Worm (Caenorhabditis elegans): ENCODE results near the gene unc-80.

Gene unc-80

DNA sequence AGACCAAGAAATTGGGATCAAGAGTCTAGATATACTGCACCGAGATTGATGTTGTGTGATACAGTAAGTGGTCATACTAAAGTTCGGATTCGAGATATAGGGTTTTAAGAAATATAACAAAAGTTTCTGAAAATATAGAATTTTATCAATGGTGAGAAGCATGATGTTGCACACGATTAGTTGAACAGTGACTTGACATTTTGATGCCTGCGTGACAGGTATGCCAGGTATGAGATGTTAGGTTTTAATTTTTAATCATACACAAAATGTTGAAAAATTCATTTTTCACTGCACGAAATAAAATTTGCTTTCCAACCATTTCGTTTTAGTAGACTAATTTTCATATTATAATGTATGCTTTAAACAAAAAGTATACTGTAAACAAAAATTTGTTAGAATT lies 49.0 kb upstream of the unc-80 start:
- TF ChIP-seq ceh-28 (tag; optimal IDR thresholded peaks at IDR 0.05) (no peak), mml-1 (tag; optimal IDR thresholded peaks at IDR 0.05) (no peak), fkh-2 (tag; optimal IDR thresholded peaks at IDR 0.05) (no peak), daf-12 (tag; optimal IDR thresholded peaks at IDR 0.05) (no peak), ztf-4 (tag; optimal IDR thresholded peaks at IDR 0.05) (no peak), elt-2 (tag; optimal IDR thresholded peaks at IDR 0.05) (no peak), fos-1 (tag; optimal IDR thresholded peaks at IDR 0.05) (no peak), nhr-11 (tag; optimal IDR thresholded peaks at IDR 0.05) (no peak), lin-39 (tag; optimal IDR thresholded peaks at IDR 0.05) (no peak), sea-2 (GFP tag; optimal IDR thresholded peaks at IDR 0.05) (no peak)

DNA sequence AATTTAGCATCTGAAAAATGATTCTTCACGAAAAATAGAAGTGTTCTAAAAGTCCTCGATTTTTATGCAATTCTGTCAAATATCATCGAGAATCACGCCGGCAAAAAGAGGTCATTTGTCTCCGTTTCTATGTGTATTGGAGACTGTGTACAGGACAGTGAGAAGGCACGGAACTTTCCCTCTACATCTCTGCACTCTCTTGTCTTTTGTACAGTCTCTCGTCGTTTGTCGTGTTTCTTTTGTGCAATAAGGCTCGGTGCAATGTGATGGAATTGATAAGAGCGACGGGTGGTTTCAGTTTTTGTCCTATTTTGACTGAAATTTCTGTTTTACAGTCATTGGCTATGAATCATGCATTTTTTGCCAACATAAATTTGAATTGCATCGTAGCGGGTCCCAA lies 47.5 kb upstream of the unc-80 start:
- TF ChIP-seq tbx-2 (tag; optimal IDR thresholded peaks at IDR 0.05), result no peak
- TF ChIP-seq nhr-28 (tag; optimal IDR thresholded peaks at IDR 0.05), result no peak
- TF ChIP-seq elt-1 (tag; optimal IDR thresholded peaks at IDR 0.05), result no peak
- TF ChIP-seq mdl-1 (tag; optimal IDR thresholded peaks at IDR 0.05), result no peak
- TF ChIP-seq unc-39 (tag; optimal IDR thresholded peaks at IDR 0.05), result no peak
- TF ChIP-seq pha-4 (tag; optimal IDR thresholded peaks at IDR 0.05), result peak; percentile 83
- no peak for TF ChIP-seq nhr-23 (tag; optimal IDR thresholded peaks at IDR 0.05)
- no peak for TF ChIP-seq nhr-11 (tag; optimal IDR thresholded peaks at IDR 0.05)
- no peak for TF ChIP-seq fkh-10 (GFP tag; optimal IDR thresholded peaks at IDR 0.05)
- TF ChIP-seq nfya-1 (tag; optimal IDR thresholded peaks at IDR 0.05; ENCODE audit: insufficient read depth), result no peak
- no peak for TF ChIP-seq ceh-9 (tag; optimal IDR thresholded peaks at IDR 0.05)
- TF ChIP-seq nhr-43 (tag; optimal IDR thresholded peaks at IDR 0.05; ENCODE audit: poor library complexity, severe bottlenecking), result no peak
- TF ChIP-seq jun-1 (tag; optimal IDR thresholded peaks at IDR 0.05), result peak; percentile 2
- no peak for TF ChIP-seq nhr-237 (tag; optimal IDR thresholded peaks at IDR 0.05)
- peak; percentile 74 for TF ChIP-seq elt-2 (tag; optimal IDR thresholded peaks at IDR 0.05)
- no peak for TF ChIP-seq nhr-77 (tag; optimal IDR thresholded peaks at IDR 0.05)
- TF ChIP-seq ZK546.5 (tag; optimal IDR thresholded peaks at IDR 0.05), result no peak
- no peak for TF ChIP-seq lsy-12 (tag; optimal IDR thresholded peaks at IDR 0.05)
- no peak for TF ChIP-seq ceh-28 (tag; optimal IDR thresholded peaks at IDR 0.05)
- TF ChIP-seq aly-2 (tag; optimal IDR thresholded peaks at IDR 0.05), result no peak
- no peak for TF ChIP-seq ceh-16 (tag; optimal IDR thresholded peaks at IDR 0.05)
- no peak for TF ChIP-seq nhr-25 (tag; optimal IDR thresholded peaks at IDR 0.05)
- peak; percentile 75 for TF ChIP-seq pqm-1 (tag; optimal IDR thresholded peaks at IDR 0.05)
- TF ChIP-seq mml-1 (tag; optimal IDR thresholded peaks at IDR 0.05), result no peak

DNA sequence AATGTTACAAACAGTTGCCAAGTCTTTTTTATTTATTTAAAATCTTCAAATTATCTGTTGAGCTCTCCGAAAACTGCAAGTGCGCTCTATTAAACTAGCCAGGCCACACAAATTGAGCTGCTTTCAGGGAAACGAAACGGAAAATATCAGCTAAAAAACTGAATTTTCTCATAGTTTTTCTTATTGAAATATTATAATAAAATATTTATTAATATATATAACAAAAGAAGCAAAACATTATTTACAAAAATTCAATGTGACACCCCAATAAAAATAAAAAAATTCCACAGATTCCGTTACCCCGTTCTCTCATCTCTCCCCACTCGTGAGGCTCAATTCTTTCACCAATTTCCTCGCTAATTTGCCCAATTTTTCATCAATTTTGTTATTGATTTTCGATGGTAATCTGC lies 46.8 kb upstream of the unc-80 start:
- TF ChIP-seq snpc-4 (tag; optimal IDR thresholded peaks at IDR 0.05), result no peak
- no peak for TF ChIP-seq nhr-23 (tag; optimal IDR thresholded peaks at IDR 0.05)
- no peak for TF ChIP-seq nhr-11 (tag; optimal IDR thresholded peaks at IDR 0.05)
- TF ChIP-seq lin-39 (tag; optimal IDR thresholded peaks at IDR 0.05), result no peak
- TF ChIP-seq jun-1 (tag; optimal IDR thresholded peaks at IDR 0.05), result no peak
- peak; percentile 10 for TF ChIP-seq lin-15B (tag; optimal IDR thresholded peaks at IDR 0.05)
- no peak for TF ChIP-seq nfya-1 (tag; optimal IDR thresholded peaks at IDR 0.05; ENCODE audit: insufficient read depth)
- no peak for TF ChIP-seq unc-62 (GFP tag; optimal IDR thresholded peaks at IDR 0.05)
- TF ChIP-seq mml-1 (tag; optimal IDR thresholded peaks at IDR 0.05), result no peak
- peak; percentile 34 for TF ChIP-seq hmg-11 (tag; optimal IDR thresholded peaks at IDR 0.05)
- TF ChIP-seq egl-27 (tag; optimal IDR thresholded peaks at IDR 0.05), result no peak
- TF ChIP-seq pqm-1 (tag; optimal IDR thresholded peaks at IDR 0.05), result no peak
- TF ChIP-seq pha-4 (tag; optimal IDR thresholded peaks at IDR 0.05), result peak; percentile 35
- no peak for TF ChIP-seq fkh-10 (GFP tag; optimal IDR thresholded peaks at IDR 0.05)

DNA sequence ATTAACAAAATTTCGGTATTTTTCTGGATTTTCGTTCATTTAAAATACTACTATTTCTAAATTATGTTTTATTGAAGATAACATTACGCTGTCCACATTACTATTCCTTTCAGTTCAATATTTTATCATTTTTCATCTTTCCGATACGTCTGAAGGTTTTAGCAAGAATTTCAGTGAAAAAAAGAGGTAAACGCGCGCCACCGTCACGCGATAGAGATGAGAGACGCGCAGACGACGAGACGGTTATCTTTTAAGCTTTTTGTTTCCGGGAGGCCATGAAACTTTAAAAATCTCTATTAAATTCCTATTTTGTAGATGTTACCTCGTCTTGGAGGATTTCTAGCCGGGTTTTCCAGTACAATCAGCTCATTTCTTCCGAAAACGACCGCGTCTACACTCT lies 41.6 kb upstream of the unc-80 start, which contains the start of gene mrps-12:
Gene mrps-12 (plus strand): TSS at position 316 of the 400 bp plus-strand sequence.
- TF ChIP-seq nfya-1 (tag; optimal IDR thresholded peaks at IDR 0.05; ENCODE audit: insufficient read depth), result peak; percentile 46
- no peak for TF ChIP-seq mdl-1 (tag; optimal IDR thresholded peaks at IDR 0.05)
- TF ChIP-seq mml-1 (tag; optimal IDR thresholded peaks at IDR 0.05), result no peak
- no peak for TF ChIP-seq unc-39 (tag; optimal IDR thresholded peaks at IDR 0.05)
- no peak for TF ChIP-seq ceh-16 (tag; optimal IDR thresholded peaks at IDR 0.05)
- no peak for TF ChIP-seq egl-5 (tag; optimal IDR thresholded peaks at IDR 0.05)
- peak; percentile 34 for TF ChIP-seq lin-15B (tag; optimal IDR thresholded peaks at IDR 0.05)
- TF ChIP-seq ceh-28 (tag; optimal IDR thresholded peaks at IDR 0.05), result peak; percentile 36

All from whole organism, L3 larva.